Fruit fly (Drosophila melanogaster) Kc167 (cell line): ENCODE results near the gene ND-ASHI.

Source experiments
- Myc ChIP-seq: fragments of >200 bp; optimal IDR thresholded peaks from 2 replicates; lab custom pipeline; 2017; ENCODE audit warnings: missing external identifiers
- Sin3A ChIP-seq: fragments of >200 bp; optimal IDR thresholded peaks from 2 replicates; lab custom pipeline; 2018; ENCODE audit warnings: missing external identifiers
- h ChIP-seq: fragments of >200 bp; optimal IDR thresholded peaks from 3 replicates; lab custom pipeline; 2018; ENCODE audit warnings: missing external identifiers
- insv ChIP-seq: fragments of >200 bp; optimal IDR thresholded peaks from 3 replicates; lab custom pipeline; 2018; ENCODE audit warnings: missing external identifiers
- psq ChIP-seq: fragments of >200 bp; optimal IDR thresholded peaks from 2 replicates; lab custom pipeline; 2017; ENCODE audit warnings: missing external identifiers
- ttk ChIP-seq: sonication (Bioruptor generic); optimal IDR thresholded peaks from 2 replicates; lab custom pipeline; 2017; ENCODE audit warnings: missing external identifiers

DNA sequence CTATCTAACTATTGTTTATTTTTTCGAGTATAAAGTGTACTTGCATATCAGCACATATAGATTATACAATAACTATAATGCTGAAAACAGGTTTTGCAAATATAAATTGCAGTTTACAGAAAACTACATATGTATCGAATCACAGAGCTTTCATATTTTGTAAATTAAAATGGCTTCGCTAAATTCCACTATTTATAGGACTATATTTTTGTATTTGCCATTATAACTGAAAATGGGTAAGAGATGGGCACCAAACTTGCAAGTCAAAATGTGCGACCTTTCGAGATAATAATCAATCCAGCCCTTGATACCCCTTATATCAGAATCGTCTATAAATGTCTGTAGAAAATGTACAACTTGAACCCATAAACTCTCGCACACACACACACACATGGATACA lies 24.3 kb upstream of the ND-ASHI start:
- TF ChIP-seq Sin3A (lab: Kevin White, UChicago) (no peak), psq (no peak), h (no peak), Myc (no peak), insv (lab: Kevin White, UChicago) (no peak), ttk (no peak)
